Worm (Caenorhabditis elegans) whole organism, L3 larva: ENCODE data around the gene F09G8.7.

Experiments used
- ama-1 ChIP-seq: fragments of 150-350 bp; optimal IDR thresholded peaks from 2 replicates; lab custom pipeline; 2018
- ceh-16 ChIP-seq: sonication (generic microtip); optimal IDR thresholded peaks from 2 replicates; lab custom pipeline; 2017; ENCODE audit warnings: missing biosample characterization, missing genetic modification characterization
- elt-1 ChIP-seq: fragments of 150-350 bp; optimal IDR thresholded peaks from 2 replicates; lab custom pipeline; 2014; ENCODE audit warnings: missing biosample characterization, missing genetic modification characterization
- elt-3 ChIP-seq, 3 experiments: fragments of 150-350 bp in 1 of 3; sonication (generic microtip) in 2 of 3; optimal IDR thresholded peaks; 2 replicates in 2 of 3; 4 replicates in 1 of 3; lab custom pipeline; 2014 to 2017; ENCODE audit warnings: missing biosample characterization in 3 of 3, missing genetic modification characterization in 3 of 3
- fkh-10 ChIP-seq: sonication (generic microtip); optimal IDR thresholded peaks from 2 replicates; lab custom pipeline; 2017; ENCODE audit warnings: missing biosample characterization, missing genetic modification reagents, missing genetic modification characterization
- jun-1 ChIP-seq: fragments of 150-350 bp; optimal IDR thresholded peaks from 2 replicates; lab custom pipeline; 2014; ENCODE audit warnings: missing biosample characterization, missing genetic modification reagents, missing genetic modification characterization
- lin-15B ChIP-seq: fragments of 150-350 bp; optimal IDR thresholded peaks from 2 replicates; lab custom pipeline; 2014; ENCODE audit warnings: missing biosample characterization, missing genetic modification characterization
- mdl-1 ChIP-seq: fragments of 150-350 bp; optimal IDR thresholded peaks from 2 replicates; lab custom pipeline; 2014; ENCODE audit warnings: missing biosample characterization, missing genetic modification characterization
- nhr-25 ChIP-seq: sonication (generic microtip); optimal IDR thresholded peaks from 2 replicates; lab custom pipeline; 2017; ENCODE audit warnings: missing biosample characterization, missing genetic modification characterization
- nhr-76 ChIP-seq: fragments of 150-350 bp; sonication (generic microtip); optimal IDR thresholded peaks from 5 replicates; lab custom pipeline; 2014; ENCODE audit warnings: missing biosample characterization, missing genetic modification characterization
- pha-4 ChIP-seq: fragments of 150-350 bp; optimal IDR thresholded peaks from 2 replicates; lab custom pipeline; 2014; ENCODE audit warnings: missing biosample characterization, missing genetic modification reagents, missing genetic modification characterization
- sea-2 ChIP-seq: fragments of 150-350 bp; sonication (generic microtip); optimal IDR thresholded peaks from 4 replicates; lab custom pipeline; 2014; ENCODE audit warnings: missing biosample characterization, missing genetic modification reagents, missing genetic modification characterization
- skn-1 ChIP-seq: fragments of 150-350 bp; optimal IDR thresholded peaks from 2 replicates; lab custom pipeline; 2014; ENCODE audit warnings: missing biosample characterization, missing genetic modification characterization
- ztf-11 ChIP-seq: fragments of 150-350 bp; optimal IDR thresholded peaks from 2 replicates; lab custom pipeline; 2014; ENCODE audit warnings: missing biosample characterization, missing genetic modification characterization

ce11 chrIII:8220081-8220480, 48.1 kb downstream of the F09G8.7 start:
- no peak for TF ChIP-seq ztf-11 (tag; lab: Kevin White, UChicago)
- TF ChIP-seq mdl-1 (tag; lab: Kevin White, UChicago) = no peak
- TF ChIP-seq ama-1 (lab: Kevin White, UChicago) = no peak
- TF ChIP-seq sea-2 (GFP tag; lab: Kevin White, UChicago) = no peak
- no peak for TF ChIP-seq pha-4 (tag; lab: Kevin White, UChicago)
- no peak for TF ChIP-seq elt-1 (tag; lab: Kevin White, UChicago)
- TF ChIP-seq fkh-10 (GFP tag; lab: Kevin White, UChicago) = no peak
- no peak for TF ChIP-seq lin-15B (tag; lab: Kevin White, UChicago)
- TF ChIP-seq jun-1 (tag; lab: Kevin White, UChicago) = no peak
- no peak for TF ChIP-seq ceh-16 (tag; lab: Kevin White, UChicago)
- TF ChIP-seq skn-1 (tag; lab: Kevin White, UChicago) = no peak
- TF ChIP-seq elt-3 (tag; optimal IDR thresholded peaks at IDR 0.05; lab: Kevin White, UChicago) = no peak
- no peak for TF ChIP-seq nhr-76 (tag; lab: Kevin White, UChicago)
- no peak for TF ChIP-seq nhr-25 (tag; lab: Kevin White, UChicago)
